Worm (Caenorhabditis elegans) whole organism, L4/young adult: ENCODE measurements around the gene plk-1.

Source experiments
- W03F9.2 ChIP-seq: fragments of 150-350 bp; optimal IDR thresholded peaks from 2 replicates; lab custom pipeline; 2014; ENCODE audit warnings: missing biosample characterization, missing genetic modification characterization
- dao-5 ChIP-seq: sonication (generic microtip); optimal IDR thresholded peaks from 2 replicates; lab custom pipeline; 2016; ENCODE audit warnings: missing genotype, missing genetic modification characterization, moderate library complexity, missing compliant biosample characterization
- him-1 ChIP-seq: sonication (generic microtip); optimal IDR thresholded peaks from 2 replicates; lab custom pipeline; 2016; ENCODE audit warnings: missing genotype, missing genetic modification reagents, missing genetic modification characterization, missing compliant biosample characterization

ce11 chrIII:8085355-8085754, 15.8 kb upstream of the plk-1 start, which contains the start of the genes K06H7.7 and grp-1:
- TF ChIP-seq dao-5 (tag; lab: Kevin White, UChicago) (no peak), him-1 (no peak), W03F9.2 (tag; lab: Kevin White, UChicago) (peak; percentile 77)
